Fruit fly (Drosophila melanogaster): ENCODE data around the gene CG5984.

CG5984 gene

DNA sequence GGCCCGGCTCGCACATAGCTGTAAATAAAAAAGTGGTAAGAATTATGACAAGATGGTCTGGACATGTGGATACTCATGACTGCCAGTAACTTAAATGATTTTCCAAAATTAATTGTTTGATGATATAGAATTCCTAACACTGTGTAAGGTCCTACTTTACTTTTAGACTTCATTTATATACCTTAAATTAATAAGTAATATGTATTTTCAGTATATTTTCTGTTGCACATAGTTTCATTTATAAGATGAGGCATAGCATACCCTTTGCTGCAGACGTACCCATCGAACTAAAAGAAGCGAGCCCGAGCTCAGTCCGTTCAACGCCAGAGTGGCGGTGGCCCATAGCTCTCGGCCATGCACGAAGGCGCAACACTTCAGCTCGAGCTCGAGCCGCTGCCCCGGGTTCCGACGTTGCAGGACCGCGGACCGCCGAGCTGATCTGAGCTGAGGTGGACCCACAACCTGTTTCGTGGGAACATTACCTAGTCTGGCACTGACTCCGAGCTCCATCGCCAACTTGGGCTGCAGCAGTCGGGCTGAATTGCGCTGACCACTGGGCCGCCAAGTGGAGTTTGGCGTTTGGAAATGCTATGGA, 30.2 kb downstream of the CG5984 start (continued):
- no peak for TF ChIP-seq psq (GFP tag; optimal IDR thresholded peaks at IDR 0.05)
- no peak for TF ChIP-seq CG8944 (GFP tag; optimal IDR thresholded peaks at IDR 0.05)
- TF ChIP-seq sens (GFP tag) = no peak
- peak; percentile 30 for TF ChIP-seq Deaf1 (tag; optimal IDR thresholded peaks at IDR 0.05)
- no peak for TF ChIP-seq Dref (GFP tag; IDR thresholded peaks at IDR 0.05)
- no peak for TF ChIP-seq sug (tag; optimal IDR thresholded peaks at IDR 0.05)
- TF ChIP-seq CG14860 (GFP tag; IDR thresholded peaks at IDR 0.05; ENCODE audit: partially characterized antibody) = no peak
- TF ChIP-seq Stat92E (GFP tag; optimal IDR thresholded peaks at IDR 0.05) = no peak
- no peak for TF ChIP-seq CG33557 (GFP tag; optimal IDR thresholded peaks at IDR 0.05)
- no peak for TF ChIP-seq CG3838 (GFP tag; optimal IDR thresholded peaks at IDR 0.05)
- TF ChIP-seq bigmax (GFP tag; optimal IDR thresholded peaks at IDR 0.05) = no peak
- no peak for TF ChIP-seq schlank (tag; optimal IDR thresholded peaks at IDR 0.05)
- no peak for TF ChIP-seq eyg (GFP tag; optimal IDR thresholded peaks at IDR 0.05)
- TF ChIP-seq gsb-n (tag; optimal IDR thresholded peaks at IDR 0.05) = peak; percentile 3
- no peak for TF ChIP-seq jumu (GFP tag; optimal IDR thresholded peaks at IDR 0.05)
- no peak for TF ChIP-seq E2f1 (GFP tag; IDR thresholded peaks at IDR 0.05)
- TF ChIP-seq Asciz (GFP tag; optimal IDR thresholded peaks at IDR 0.05) = no peak
- no peak for TF ChIP-seq CG10209 (GFP tag; optimal IDR thresholded peaks at IDR 0.05)
- TF ChIP-seq peb (GFP tag; IDR thresholded peaks at IDR 0.05) = no peak
- TF ChIP-seq fru (optimal IDR thresholded peaks at IDR 0.05) = no peak
- peak; percentile 21 for TF ChIP-seq D19A (tag; optimal IDR thresholded peaks at IDR 0.05)
- no peak for TF ChIP-seq grau (tag; optimal IDR thresholded peaks at IDR 0.05)
- no peak for TF ChIP-seq YL-1 (GFP tag; optimal IDR thresholded peaks at IDR 0.05)
- no peak for TF ChIP-seq hth (optimal IDR thresholded peaks at IDR 0.05)
- no peak for TF ChIP-seq CG16815 (GFP tag; optimal IDR thresholded peaks at IDR 0.05)
- no peak for TF ChIP-seq CG34376 (GFP tag; optimal IDR thresholded peaks at IDR 0.05)
- no peak for TF ChIP-seq slbo (GFP tag; IDR thresholded peaks at IDR 0.05)
- TF ChIP-seq Abd-B (GFP tag; optimal IDR thresholded peaks at IDR 0.05) = no peak
- no peak for TF ChIP-seq lmd (GFP tag; IDR thresholded peaks at IDR 0.05)
- peak; percentile 50 for TF ChIP-seq CG2712 (tag; optimal IDR thresholded peaks at IDR 0.05)
- TF ChIP-seq CG6689 (GFP tag; IDR thresholded peaks at IDR 0.05) = 0 out of 2 replicates have a peak, but pooled peaks have one; percentile 7
- TF ChIP-seq HLH3B (GFP tag; IDR thresholded peaks at IDR 0.05) = no peak
- TF ChIP-seq CG9437 (GFP tag; optimal IDR thresholded peaks at IDR 0.05) = no peak
- no peak for TF ChIP-seq pan (optimal IDR thresholded peaks at IDR 0.05)
- TF ChIP-seq pan (GFP tag; optimal IDR thresholded peaks at IDR 0.05 in 1 of 2, IDR thresholded peaks at IDR 0.05 in 1 of 2) = peak in 1 of 2 experiments; percentile 41
- TF ChIP-seq CG3281 (GFP tag; optimal IDR thresholded peaks at IDR 0.05) = no peak
- no peak for TF ChIP-seq nerfin-1 (tag; optimal IDR thresholded peaks at IDR 0.05)
- peak; percentile 20 for TF ChIP-seq fd96Cb (tag; optimal IDR thresholded peaks at IDR 0.05)
- peak; percentile 47; the same call in 1 of the 2 replicates for TF ChIP-seq Drgx (GFP tag; IDR thresholded peaks at IDR 0.05)
- no peak for TF ChIP-seq ato (GFP tag; IDR thresholded peaks at IDR 0.05; ENCODE audit: partially characterized antibody)
- TF ChIP-seq H2.0 (GFP tag; IDR thresholded peaks at IDR 0.05) = 0 out of 2 replicates have a peak, but pooled peaks have one; percentile 6
- no peak for TF ChIP-seq HmgD (GFP tag; optimal IDR thresholded peaks at IDR 0.05)
- 0 out of 3 replicates have a peak, but pooled peaks have one; percentile 30 for TF ChIP-seq CG17361 (GFP tag; IDR thresholded peaks at IDR 0.05)
- TF ChIP-seq fd102C (GFP tag; optimal IDR thresholded peaks at IDR 0.05) = no peak
- no peak for TF ChIP-seq p53 (GFP tag; optimal IDR thresholded peaks at IDR 0.05)
- 0 out of 2 replicates have a peak, but pooled peaks have one; percentile 35 for TF ChIP-seq CG31441 (GFP tag; IDR thresholded peaks at IDR 0.05)
- TF ChIP-seq nmo (GFP tag; optimal IDR thresholded peaks at IDR 0.05) = peak; percentile 36
- peak; percentile 0 for TF ChIP-seq Ssrp (tag; optimal IDR thresholded peaks at IDR 0.05)
- TF ChIP-seq CG11085 (GFP tag; IDR thresholded peaks at IDR 0.05) = no peak
- TF ChIP-seq CG13894 (tag; optimal IDR thresholded peaks at IDR 0.05) = no peak
- no peak for TF ChIP-seq eve (GFP tag; optimal IDR thresholded peaks at IDR 0.05)
